Worm (Caenorhabditis elegans): ENCODE data around the gene cest-1.2.
"Not testable (repeated sequence)": the region's sequence is repeated elsewhere in the genome, so short reads cannot be mapped to it uniquely, and the experiment has no call there.

cest-1.2 gene

DNA sequence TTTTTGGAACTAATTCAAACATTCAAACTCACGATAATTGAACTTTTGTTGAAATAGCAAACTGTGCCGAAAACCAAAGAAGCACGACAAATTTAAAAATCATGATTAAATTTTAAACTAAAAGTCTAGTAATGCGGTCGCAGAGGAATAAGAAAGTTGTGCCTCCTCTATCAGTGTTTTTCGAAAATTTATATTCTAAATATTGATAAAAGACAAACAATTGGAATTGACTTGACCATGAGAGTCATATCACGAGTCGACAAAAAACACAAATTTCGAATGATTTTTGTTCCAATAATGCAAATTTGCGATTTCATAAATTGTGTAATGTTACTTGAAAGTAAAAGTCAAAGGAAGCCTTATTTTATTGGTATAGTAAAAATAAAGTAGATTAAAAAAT is at the start of gene cest-1.2:
Gene cest-1.2, minus strand, starts transcription at position 165 of the 400 bp plus-strand sequence.
- no peak for TF ChIP-seq hlh-15 (tag; optimal IDR thresholded peaks at IDR 0.05)
- no peak for TF ChIP-seq K09A11.1 (tag; optimal IDR thresholded peaks at IDR 0.05; ENCODE audit: insufficient read depth)

DNA sequence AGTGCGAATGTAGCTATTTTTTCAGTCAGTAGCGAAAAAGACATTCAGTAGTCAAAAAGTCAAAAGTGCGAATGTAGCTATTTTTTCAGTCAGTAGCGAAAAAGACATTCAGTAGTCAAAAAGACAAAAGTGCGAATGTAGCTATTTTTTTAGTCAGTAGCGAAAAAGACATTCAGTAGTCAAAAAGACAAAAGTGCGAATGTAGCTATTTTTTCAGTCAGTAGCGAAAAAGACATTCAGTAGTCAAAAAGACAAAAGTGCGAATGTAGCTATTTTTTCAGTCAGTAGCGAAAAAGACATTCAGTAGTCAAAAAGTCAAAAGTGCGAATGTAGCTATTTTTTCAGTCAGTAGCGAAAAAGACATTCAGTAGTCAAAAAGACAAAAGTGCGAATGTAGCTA is 44.6 kb upstream of the cest-1.2 start, which contains the start of gene T16A9.3:
Gene T16A9.3, plus strand, starts transcription at position 301 of the 400 bp plus-strand sequence.
- TF ChIP-seq ceh-22, F13H6.1, pros-1 (tag; optimal IDR thresholded peaks at IDR 0.05): not testable (repeated sequence)

DNA sequence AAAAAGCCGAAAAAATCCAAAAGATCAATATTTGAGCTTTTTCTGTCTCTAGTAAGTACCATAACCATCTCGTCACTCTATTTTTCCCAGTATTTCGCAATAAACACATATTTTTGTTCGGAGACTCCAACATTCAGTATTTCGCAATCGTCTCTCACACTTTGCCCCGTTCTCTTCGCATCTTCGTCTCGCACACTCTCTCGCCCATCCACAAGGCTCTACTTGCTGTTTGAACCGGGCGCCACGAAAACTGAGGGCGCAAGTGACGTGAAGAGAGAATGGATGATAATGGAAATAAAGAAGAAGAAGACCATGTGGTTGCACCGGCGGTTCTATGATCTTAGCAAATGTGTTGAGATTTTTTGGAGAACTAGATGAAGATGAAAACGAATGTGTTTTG is 39.4 kb upstream of the cest-1.2 start:
- TF ChIP-seq nfya-1 (tag; optimal IDR thresholded peaks at IDR 0.05) = peak; percentile 50
- peak; percentile 78 for TF ChIP-seq dve-1 (tag; optimal IDR thresholded peaks at IDR 0.05)
- no peak for TF ChIP-seq ref-2 (tag; optimal IDR thresholded peaks at IDR 0.05)
- no peak for TF ChIP-seq sdc-2 (tag; optimal IDR thresholded peaks at IDR 0.05)
- no peak for TF ChIP-seq dmd-4 (tag; optimal IDR thresholded peaks at IDR 0.05; ENCODE audit: borderline replicate concordance)
- peak; percentile 81 for TF ChIP-seq ceh-18 (tag; optimal IDR thresholded peaks at IDR 0.05)
- TF ChIP-seq unc-3 (GFP tag; conservative IDR thresholded peaks at IDR 0.05) = no peak
- no peak for TF ChIP-seq unc-3 (tag; optimal IDR thresholded peaks at IDR 0.05)
- TF ChIP-seq pqm-1 (tag; optimal IDR thresholded peaks at IDR 0.05) = no peak
- TF ChIP-seq hlh-13 (GFP tag; optimal IDR thresholded peaks at IDR 0.05) = no peak
- TF ChIP-seq tbx-2 (tag; optimal IDR thresholded peaks at IDR 0.05) = peak; percentile 45
- no peak for TF ChIP-seq rnt-1 (tag; optimal IDR thresholded peaks at IDR 0.05)
- no peak for TF ChIP-seq pat-9 (tag; optimal IDR thresholded peaks at IDR 0.05)
- peak; percentile 75 for TF ChIP-seq unc-55 (GFP tag; optimal IDR thresholded peaks at IDR 0.05)
- TF ChIP-seq K02D7.2 (tag; optimal IDR thresholded peaks at IDR 0.05) = no peak
- TF ChIP-seq fkh-10 (GFP tag; optimal IDR thresholded peaks at IDR 0.05) = no peak
- peak; percentile 28 for TF ChIP-seq unc-42 (tag; optimal IDR thresholded peaks at IDR 0.05)
- TF ChIP-seq pros-1 (tag; optimal IDR thresholded peaks at IDR 0.05) = no peak
- TF ChIP-seq ets-4 (tag; optimal IDR thresholded peaks at IDR 0.05) = peak; percentile 8
- TF ChIP-seq ttx-3 (tag; optimal IDR thresholded peaks at IDR 0.05) = no peak
- TF ChIP-seq nhr-232 (tag; optimal IDR thresholded peaks at IDR 0.05) = no peak

DNA sequence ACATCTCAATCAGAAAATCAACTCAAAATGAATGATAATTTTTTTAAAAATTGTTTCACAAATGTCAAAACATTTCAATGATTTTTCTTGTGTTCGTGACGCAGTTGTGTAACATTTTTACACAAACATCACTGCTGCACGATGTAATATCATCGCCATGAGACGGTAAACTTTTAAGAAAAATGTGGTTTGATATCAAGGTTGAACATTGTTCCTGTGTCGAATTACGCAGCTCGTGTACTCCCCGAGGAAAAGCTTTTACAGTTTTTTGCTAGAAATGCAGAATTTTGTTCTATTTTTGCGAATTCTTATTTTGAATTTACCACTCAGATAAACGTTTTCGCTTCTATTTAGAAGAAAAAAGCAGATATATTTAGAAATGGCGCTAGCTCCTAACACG is 37.0 kb upstream of the cest-1.2 start:
- TF ChIP-seq dve-1 (tag; optimal IDR thresholded peaks at IDR 0.05) (no peak), sox-4 (tag; optimal IDR thresholded peaks at IDR 0.05) (no peak), hlh-13 (GFP tag; optimal IDR thresholded peaks at IDR 0.05) (no peak), lim-6 (tag; optimal IDR thresholded peaks at IDR 0.05) (no peak), fkh-6 (tag; optimal IDR thresholded peaks at IDR 0.05) (no peak), ceh-31 (tag; optimal IDR thresholded peaks at IDR 0.05) (no peak), ama-1 (optimal IDR thresholded peaks at IDR 0.05) (no peak), ttx-3 (tag; optimal IDR thresholded peaks at IDR 0.05) (no peak), nfya-1 (tag; optimal IDR thresholded peaks at IDR 0.05) (no peak), madf-2 (tag; optimal IDR thresholded peaks at IDR 0.05) (no peak), unc-86 (tag; optimal IDR thresholded peaks at IDR 0.05) (no peak), elt-4 (tag; optimal IDR thresholded peaks at IDR 0.05) (no peak), odd-2 (tag; optimal IDR thresholded peaks at IDR 0.05) (no peak), fax-1 (tag; optimal IDR thresholded peaks at IDR 0.05) (no peak), T23F11.4 (GFP tag; optimal IDR thresholded peaks at IDR 0.05) (no peak)

DNA sequence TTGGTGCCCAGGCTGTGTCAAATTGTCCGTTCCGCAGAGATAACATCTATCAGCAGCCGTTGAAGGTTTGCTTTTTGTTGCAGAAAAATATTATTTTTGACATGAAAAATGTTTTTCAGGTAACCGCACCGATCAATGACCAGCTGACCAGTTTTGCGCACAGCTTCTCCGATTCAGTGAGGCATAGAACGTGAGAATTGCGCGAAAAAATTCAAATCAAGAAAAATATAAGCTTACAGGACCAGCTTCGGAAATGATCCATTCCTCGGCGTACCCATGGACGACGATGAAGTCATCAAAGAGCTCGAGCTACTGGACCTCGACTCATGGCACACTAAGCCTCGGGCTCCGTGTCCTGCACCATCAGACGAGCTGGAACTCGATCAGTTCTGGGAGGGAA is 33.9 kb upstream of the cest-1.2 start:
- TF ChIP-seq ceh-24 (tag; optimal IDR thresholded peaks at IDR 0.05) (no peak), lim-6 (tag; optimal IDR thresholded peaks at IDR 0.05) (no peak), syd-9 (tag; optimal IDR thresholded peaks at IDR 0.05) (no peak), ceh-9 (tag; optimal IDR thresholded peaks at IDR 0.05) (no peak), ttx-3 (tag; optimal IDR thresholded peaks at IDR 0.05) (no peak), T23F11.4 (GFP tag; optimal IDR thresholded peaks at IDR 0.05) (no peak)
